Fruit fly (Drosophila melanogaster): ENCODE data around the gene CG5196.
A peak's percentile ranks its signal among the peaks of the same experiment; 100 is the strongest.

dm6 chr3R:12451376-12451775 is 43.3 kb downstream of the CG5196 start:
- TF ChIP-seq Lpt (GFP tag; optimal IDR thresholded peaks at IDR 0.05) (no peak), OdsH (GFP tag; optimal IDR thresholded peaks at IDR 0.05) (peak; percentile 53), CG3919 (GFP tag; optimal IDR thresholded peaks at IDR 0.05) (peak; percentile 30), CG6854 (GFP tag; optimal IDR thresholded peaks at IDR 0.05) (no peak), cyc (GFP tag; optimal IDR thresholded peaks at IDR 0.05) (no peak), CG6808 (GFP tag; optimal IDR thresholded peaks at IDR 0.05) (no peak), Hr39 (GFP tag; optimal IDR thresholded peaks at IDR 0.05) (no peak), CG6792 (GFP tag; optimal IDR thresholded peaks at IDR 0.05) (no peak), dac (GFP tag; optimal IDR thresholded peaks at IDR 0.05) (no peak), Sox15 (GFP tag; optimal IDR thresholded peaks at IDR 0.05) (no peak), Eip93F (GFP tag; optimal IDR thresholded peaks at IDR 0.05) (no peak), CG8632 (GFP tag; optimal IDR thresholded peaks at IDR 0.05) (peak; percentile 29), CG6163 (GFP tag; IDR thresholded peaks at IDR 0.05) (peak; percentile 70)

All from whole organism, prepupa.